Worm (Caenorhabditis elegans) whole organism, mixed stage, embryonic: ENCODE data around the gene Y17D7B.2.

Source experiments
- M03D4.4 ChIP-seq: sonication (generic microtip); optimal IDR thresholded peaks from 2 replicates; lab custom pipeline; 2017; ENCODE audit warnings: mild to moderate bottlenecking, missing genetic modification characterization, missing compliant biosample characterization
- bed-3 ChIP-seq: fragments of 200-800 bp; sonication (Bioruptor generic); optimal IDR thresholded peaks from 3 replicates; lab custom pipeline; 2018; ENCODE audit warnings: mild to moderate bottlenecking, missing genetic modification characterization, moderate library complexity, missing compliant biosample characterization
- ceh-39 ChIP-seq: fragments of 150-350 bp; optimal IDR thresholded peaks from 2 replicates; lab custom pipeline; 2014; ENCODE audit warnings: missing biosample characterization, missing genetic modification characterization
- ceh-43 ChIP-seq: fragments of 200-800 bp; sonication (Bioruptor generic); optimal IDR thresholded peaks from 2 replicates; lab custom pipeline; 2018; ENCODE audit warnings: mild to moderate bottlenecking, missing genetic modification characterization, moderate library complexity, missing compliant biosample characterization
- ceh-83 ChIP-seq: fragments of 200-800 bp; sonication (Bioruptor generic); optimal IDR thresholded peaks from 2 replicates; lab custom pipeline; 2018; ENCODE audit warnings: mild to moderate bottlenecking, missing genetic modification characterization, missing compliant biosample characterization
- ces-1 ChIP-seq: fragments of 150-350 bp; optimal IDR thresholded peaks from 2 replicates; lab custom pipeline; 2014; ENCODE audit warnings: missing biosample characterization, missing genetic modification reagents, missing genetic modification characterization
- cnd-1 ChIP-seq: fragments of 200-800 bp; sonication (Bioruptor generic); optimal IDR thresholded peaks from 2 replicates; lab custom pipeline; 2018; ENCODE audit warnings: mild to moderate bottlenecking, missing genetic modification characterization, missing compliant biosample characterization
- drap-1 ChIP-seq: fragments of 200-800 bp; sonication (Bioruptor generic); optimal IDR thresholded peaks from 3 replicates; lab custom pipeline; 2018; ENCODE audit warnings: mild to moderate bottlenecking, missing genetic modification characterization, missing compliant biosample characterization
- elt-1 ChIP-seq: sonication (generic microtip); optimal IDR thresholded peaks from 2 replicates; lab custom pipeline; 2017; ENCODE audit warnings: missing genetic modification characterization, mild to moderate bottlenecking, missing compliant biosample characterization, antibody characterized with exemption, moderate library complexity, borderline replicate concordance; ENCODE audit not compliant: insufficient read depth
- elt-3 ChIP-seq: fragments of 150-350 bp; optimal IDR thresholded peaks from 2 replicates; lab custom pipeline; 2014; ENCODE audit warnings: missing biosample characterization, missing genetic modification characterization
- flh-1 ChIP-seq: fragments of 200-800 bp; sonication (Bioruptor generic); optimal IDR thresholded peaks from 2 replicates; lab custom pipeline; 2018; ENCODE audit warnings: mild to moderate bottlenecking, missing genetic modification characterization, moderate library complexity, missing compliant biosample characterization
- hlh-1 ChIP-seq: fragments of 150-350 bp; optimal IDR thresholded peaks from 2 replicates; lab custom pipeline; 2014; ENCODE audit warnings: missing biosample characterization, missing genetic modification reagents, missing genetic modification characterization
- lin-13 ChIP-seq: fragments of 150-350 bp; optimal IDR thresholded peaks from 2 replicates; lab custom pipeline; 2014; ENCODE audit warnings: missing biosample characterization, missing genetic modification characterization
- lin-32 ChIP-seq: fragments of 200-800 bp; sonication (Bioruptor generic); optimal IDR thresholded peaks from 2 replicates; lab custom pipeline; 2018; ENCODE audit warnings: mild to moderate bottlenecking, missing genetic modification characterization, missing compliant biosample characterization
- lsy-2 ChIP-seq: fragments of 150-350 bp; optimal IDR thresholded peaks from 2 replicates; lab custom pipeline; 2014; ENCODE audit warnings: missing biosample characterization, missing genetic modification characterization
- mep-1 ChIP-seq: fragments of 150-350 bp; optimal IDR thresholded peaks from 2 replicates; lab custom pipeline; 2017; ENCODE audit warnings: missing biosample characterization, missing genetic modification reagents, missing genetic modification characterization, inconsistent platforms
- mls-2 ChIP-seq: sonication (generic microtip); optimal IDR thresholded peaks from 2 replicates; lab custom pipeline; 2016; ENCODE audit warnings: mild to moderate bottlenecking, missing genetic modification characterization, moderate library complexity, missing compliant biosample characterization
- nhr-12 ChIP-seq: fragments of 150-350 bp; optimal IDR thresholded peaks from 2 replicates; lab custom pipeline; 2014; ENCODE audit warnings: missing biosample characterization, missing genetic modification characterization
- nhr-2 ChIP-seq: fragments of 150-350 bp; optimal IDR thresholded peaks from 2 replicates; lab custom pipeline; 2014; ENCODE audit warnings: missing biosample characterization, missing genetic modification characterization
- nhr-28 ChIP-seq: fragments of 150-350 bp; optimal IDR thresholded peaks from 2 replicates; lab custom pipeline; 2014; ENCODE audit warnings: missing biosample characterization, missing genetic modification characterization
- nhr-76 ChIP-seq: sonication (generic microtip); optimal IDR thresholded peaks from 2 replicates; lab custom pipeline; 2017; ENCODE audit warnings: missing biosample characterization, missing genetic modification characterization
- pha-4 ChIP-seq: fragments of 150-350 bp; optimal IDR thresholded peaks from 2 replicates; lab custom pipeline; 2018; ENCODE audit warnings: missing biosample characterization, missing genetic modification reagents, missing genetic modification characterization
- sem-2 ChIP-seq: fragments of 200-800 bp; sonication (Bioruptor generic); optimal IDR thresholded peaks from 2 replicates; lab custom pipeline; 2018; ENCODE audit warnings: mild to moderate bottlenecking, missing genetic modification characterization, missing compliant biosample characterization
- snpc-4 ChIP-seq: fragments of 150-350 bp; optimal IDR thresholded peaks from 2 replicates; lab custom pipeline; 2014; ENCODE audit warnings: missing biosample characterization, missing genetic modification characterization
- sptf-1 ChIP-seq: sonication (generic microtip); optimal IDR thresholded peaks from 2 replicates; lab custom pipeline; 2017; ENCODE audit warnings: mild to moderate bottlenecking, missing genetic modification characterization, moderate library complexity, missing compliant biosample characterization
- tbx-8 ChIP-seq: fragments of 200-800 bp; sonication (Bioruptor generic); optimal IDR thresholded peaks from 2 replicates; lab custom pipeline; 2018; ENCODE audit warnings: mild to moderate bottlenecking, missing genetic modification characterization, moderate library complexity, missing compliant biosample characterization
- unc-120 ChIP-seq: sonication (generic microtip); optimal IDR thresholded peaks from 2 replicates; lab custom pipeline; 2017; ENCODE audit warnings: missing genetic modification characterization, missing compliant biosample characterization; ENCODE audit not compliant: poor library complexity, severe bottlenecking
- unc-39 ChIP-seq: fragments of 150-350 bp; optimal IDR thresholded peaks from 2 replicates; lab custom pipeline; 2014; ENCODE audit warnings: missing biosample characterization, missing genetic modification characterization
- unc-62 ChIP-seq: fragments of 150-350 bp; optimal IDR thresholded peaks from 2 replicates; lab custom pipeline; 2014; ENCODE audit warnings: missing biosample characterization, missing genetic modification reagents, missing genetic modification characterization

Gene Y17D7B.2

DNA sequence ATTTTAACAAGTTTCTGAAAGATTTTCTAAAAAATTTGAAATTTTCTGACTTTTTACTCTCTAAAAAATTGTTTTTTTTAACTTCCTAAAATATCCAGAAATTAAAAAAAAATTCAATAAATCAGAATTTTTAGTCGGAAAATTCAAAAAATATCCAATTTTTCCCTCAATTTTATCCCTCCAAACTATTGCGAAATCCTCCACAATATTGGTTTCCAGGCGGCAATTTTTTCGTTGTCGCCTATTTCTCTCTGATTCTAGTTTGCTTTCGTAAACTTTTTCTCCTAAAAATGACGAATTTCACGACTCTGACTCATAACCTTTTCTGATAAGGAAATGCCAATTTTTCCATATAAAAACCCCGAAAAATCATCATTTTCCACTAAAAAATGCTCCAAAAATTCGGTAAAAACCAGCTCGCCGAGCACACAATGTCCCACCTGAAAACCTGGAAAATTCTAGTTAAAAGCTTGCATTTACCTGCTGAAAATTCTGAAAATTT is at the start of gene Y17D7B.2:
Gene Y17D7B.2, plus strand, starts transcription at position 323 of the 502 bp plus-strand sequence.
- TF ChIP-seq ceh-83, result no peak
- no peak for TF ChIP-seq ceh-43 (GFP tag; lab: Kevin White, UChicago)
- TF ChIP-seq lin-13 (tag; lab: Kevin White, UChicago), result no peak
- TF ChIP-seq mep-1 (tag; lab: Kevin White, UChicago), result no peak
- no peak for TF ChIP-seq lin-32
- TF ChIP-seq tbx-8, result no peak
- TF ChIP-seq lsy-2 (tag; lab: Kevin White, UChicago), result no peak
- no peak for TF ChIP-seq sem-2
- TF ChIP-seq bed-3 (GFP tag; lab: Kevin White, UChicago), result no peak
- no peak for TF ChIP-seq unc-120
- no peak for TF ChIP-seq nhr-28
- no peak for TF ChIP-seq M03D4.4
- TF ChIP-seq hlh-1 (tag; lab: Kevin White, UChicago), result no peak
- no peak for TF ChIP-seq pha-4 (tag; lab: Kevin White, UChicago)
- TF ChIP-seq drap-1 (GFP tag; lab: Kevin White, UChicago), result no peak
- TF ChIP-seq ces-1, result no peak
- no peak for TF ChIP-seq elt-3 (tag; lab: Kevin White, UChicago)

DNA sequence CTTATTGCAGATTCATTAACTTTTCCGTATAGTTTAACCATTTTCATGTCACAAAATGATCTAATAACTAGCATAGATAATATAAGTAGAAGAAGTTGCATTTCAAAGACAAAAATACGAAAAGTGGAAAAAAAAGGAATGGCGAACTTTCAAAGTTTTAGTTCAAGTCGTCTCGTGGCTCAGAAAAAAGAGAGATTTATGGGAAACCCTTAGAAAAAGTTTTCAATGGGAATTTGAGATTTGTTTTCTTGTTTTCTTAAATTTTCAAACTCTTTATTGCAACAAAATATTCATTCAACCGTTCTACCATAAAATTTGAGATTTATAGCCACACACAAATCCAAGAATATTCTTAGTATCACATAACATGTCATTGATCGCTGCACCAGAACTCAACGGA is 45.4 kb upstream of the Y17D7B.2 start, which contains the start of gene clec-250:
Gene clec-250, minus strand, starts transcription at position 101 of the 400 bp plus-strand sequence.
- TF ChIP-seq ceh-43 (GFP tag; lab: Kevin White, UChicago), result no peak
- no peak for TF ChIP-seq nhr-76 (tag; lab: Kevin White, UChicago)
- TF ChIP-seq lsy-2 (tag; lab: Kevin White, UChicago), result no peak
- no peak for TF ChIP-seq ceh-39 (tag; lab: Kevin White, UChicago)
- TF ChIP-seq sptf-1 (tag; lab: Kevin White, UChicago), result no peak
- no peak for TF ChIP-seq hlh-1 (tag; lab: Kevin White, UChicago)
- TF ChIP-seq elt-3 (tag; lab: Kevin White, UChicago), result no peak
- no peak for TF ChIP-seq tbx-8
- no peak for TF ChIP-seq mep-1 (tag; lab: Kevin White, UChicago)
- no peak for TF ChIP-seq ceh-83
- TF ChIP-seq unc-62, result no peak
- no peak for TF ChIP-seq sem-2
- no peak for TF ChIP-seq lin-32
- TF ChIP-seq, all 35 proteins: peak for 0

ce11 chrV:18746937-18747660 is 40.4 kb upstream of the Y17D7B.2 start, which contains the start of gene clec-251:
TSS of gene clec-251 (minus strand) at chrV:18746987.
- no peak for TF ChIP-seq snpc-4 (tag; lab: Kevin White, UChicago)
- TF ChIP-seq ceh-39 (tag; lab: Kevin White, UChicago), result no peak
- TF ChIP-seq nhr-28, result no peak
- no peak for TF ChIP-seq flh-1 (GFP tag; lab: Kevin White, UChicago)
- TF ChIP-seq unc-39, result no peak
- no peak for TF ChIP-seq pha-4 (tag; lab: Kevin White, UChicago)
- TF ChIP-seq ceh-83, result no peak
- no peak for TF ChIP-seq tbx-8
- TF ChIP-seq, all 35 proteins: peak for 0

- no peak for TF ChIP-seq snpc-4 (tag; lab: Kevin White, UChicago)
- TF ChIP-seq M03D4.4, result no peak
- no peak for TF ChIP-seq lin-32
- no peak for TF ChIP-seq elt-1 (tag; lab: Kevin White, UChicago)
- no peak for TF ChIP-seq mls-2 (tag; lab: Kevin White, UChicago)
- no peak for TF ChIP-seq lsy-2 (tag; lab: Kevin White, UChicago)
- no peak for TF ChIP-seq elt-3 (tag; lab: Kevin White, UChicago)
- TF ChIP-seq unc-39, result no peak
- no peak for TF ChIP-seq tbx-8
- no peak for TF ChIP-seq sem-2
- TF ChIP-seq drap-1 (GFP tag; lab: Kevin White, UChicago), result no peak
- no peak for TF ChIP-seq sptf-1 (tag; lab: Kevin White, UChicago)
- no peak for TF ChIP-seq bed-3 (GFP tag; lab: Kevin White, UChicago)
- TF ChIP-seq nhr-2 (tag; lab: Kevin White, UChicago), result no peak
- TF ChIP-seq ces-1, result no peak
- no peak for TF ChIP-seq ceh-83
- TF ChIP-seq nhr-12 (tag; lab: Kevin White, UChicago), result no peak
- TF ChIP-seq flh-1 (GFP tag; lab: Kevin White, UChicago), result no peak
- TF ChIP-seq cnd-1 (tag; lab: Kevin White, UChicago), result no peak
- no peak for TF ChIP-seq unc-62
- TF ChIP-seq, all 35 proteins: peak for 0
Measured at ce11 chrV:18748726-18749125, 38.8 kb upstream of the Y17D7B.2 start, which contains the start of gene clec-252. TSS of gene clec-252 (minus strand) at chrV:18748826.
